Fruit fly (Drosophila melanogaster) S2 (cell line): ENCODE measurements around the gene CG33181.

Source experiments
- CG8478 ChIP-seq: fragments of >200 bp; optimal IDR thresholded peaks from 2 replicates; lab custom pipeline; 2018
- CTCF ChIP-seq, 2 experiments: fragments of >200 bp; optimal IDR thresholded peaks; 2 replicates each; lab custom pipeline; 2018

- TF ChIP-seq CG8478 (lab: Kevin White, UChicago): no peak
- TF ChIP-seq CTCF (optimal IDR thresholded peaks at IDR 0.05; lab: Kevin White, UChicago): no peak
Measured at dm6 chrX:8457532-8457931, 31.6 kb upstream of the CG33181 start, which contains the start of gene CG32713.
